Worm (Caenorhabditis elegans) whole organism, L4/young adult: ENCODE results near the gene cwn-1.

Experiments
- dao-5 ChIP-seq: sonication (generic microtip); optimal IDR thresholded peaks from 2 replicates; lab custom pipeline; 2016; ENCODE audit warnings: missing genotype, missing genetic modification characterization, moderate library complexity, missing compliant biosample characterization
- him-1 ChIP-seq: sonication (generic microtip); optimal IDR thresholded peaks from 2 replicates; lab custom pipeline; 2016; ENCODE audit warnings: missing genotype, missing genetic modification reagents, missing genetic modification characterization, missing compliant biosample characterization

DNA sequence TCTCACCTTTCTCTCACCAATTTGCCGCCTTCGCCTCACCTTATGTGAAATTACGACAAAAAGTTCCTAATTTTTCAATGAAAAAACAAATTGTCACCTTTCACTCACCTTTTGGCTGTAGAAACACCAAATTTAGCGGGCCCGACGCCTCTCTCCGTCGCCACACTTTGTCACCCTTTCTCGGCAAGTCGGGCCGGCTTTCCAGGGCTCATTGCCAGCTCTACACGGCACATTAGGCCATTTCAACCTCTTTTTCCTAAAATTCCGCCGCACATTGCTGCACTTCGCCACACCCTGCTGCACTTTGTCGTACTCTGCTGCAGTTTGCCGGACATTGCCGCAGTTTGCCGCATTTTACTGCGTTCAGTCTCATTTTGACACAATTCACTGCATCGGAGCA lies 32.2 kb downstream of the cwn-1 start:
- no peak for TF ChIP-seq dao-5
- TF ChIP-seq him-1 (tag; lab: Kevin White, UChicago) = no peak
